Worm (Caenorhabditis elegans) whole organism, L2 larva: Measurements from ENCODE around the gene decr-1.2.

Source experiments
- C34F6.9 ChIP-seq: fragments of 150-350 bp; optimal IDR thresholded peaks from 2 replicates; lab custom pipeline; 2014; ENCODE audit warnings: missing biosample characterization, missing genetic modification characterization
- R02D3.7 ChIP-seq: fragments of 150-350 bp; optimal IDR thresholded peaks from 2 replicates; lab custom pipeline; 2014; ENCODE audit warnings: missing biosample characterization, missing genetic modification characterization
- Y55F3AM.14 ChIP-seq: fragments of 200-800 bp; sonication (Bioruptor generic); optimal IDR thresholded peaks from 2 replicates; lab custom pipeline; 2018; ENCODE audit warnings: mild to moderate bottlenecking, missing genetic modification characterization, missing compliant biosample characterization
- ZK546.5 ChIP-seq: sonication (generic microtip); optimal IDR thresholded peaks from 2 replicates; lab custom pipeline; 2017; ENCODE audit warnings: missing biosample characterization, missing genetic modification characterization
- aly-2 ChIP-seq: fragments of 150-350 bp; optimal IDR thresholded peaks from 2 replicates; lab custom pipeline; 2014; ENCODE audit warnings: missing biosample characterization, missing genetic modification characterization
- ama-1 ChIP-seq: fragments of 150-350 bp; optimal IDR thresholded peaks from 2 replicates; lab custom pipeline; 2018; ENCODE audit warnings: inconsistent platforms
- ceh-16 ChIP-seq: fragments of 150-350 bp; optimal IDR thresholded peaks from 2 replicates; lab custom pipeline; 2014; ENCODE audit warnings: missing biosample characterization, missing genetic modification characterization
- crh-2 ChIP-seq: sonication (generic microtip); optimal IDR thresholded peaks from 2 replicates; lab custom pipeline; 2017; ENCODE audit warnings: missing biosample characterization, missing genetic modification characterization
- dmd-4 ChIP-seq: sonication (generic microtip); optimal IDR thresholded peaks from 2 replicates; lab custom pipeline; 2017; ENCODE audit warnings: missing biosample characterization, missing genetic modification characterization
- egl-27 ChIP-seq: sonication (generic microtip); optimal IDR thresholded peaks from 3 replicates; lab custom pipeline; 2017; ENCODE audit warnings: missing biosample characterization, missing genetic modification reagents, missing genetic modification characterization
- elt-1 ChIP-seq: fragments of 150-350 bp; optimal IDR thresholded peaks from 2 replicates; lab custom pipeline; 2014; ENCODE audit warnings: missing biosample characterization, missing genetic modification characterization
- elt-3 ChIP-seq: sonication (generic microtip); optimal IDR thresholded peaks from 2 replicates; lab custom pipeline; 2017; ENCODE audit warnings: missing biosample characterization, missing genetic modification characterization
- fos-1 ChIP-seq: fragments of 150-350 bp; optimal IDR thresholded peaks from 2 replicates; lab custom pipeline; 2014; ENCODE audit warnings: missing biosample characterization, missing genetic modification characterization
- gmeb-1 ChIP-seq: fragments of 150-350 bp; optimal IDR thresholded peaks from 2 replicates; lab custom pipeline; 2014; ENCODE audit warnings: missing biosample characterization, missing genetic modification characterization
- lin-11 ChIP-seq: fragments of 150-350 bp; sonication (generic microtip); optimal IDR thresholded peaks from 2 replicates; lab custom pipeline; 2014; ENCODE audit warnings: missing biosample characterization, missing genetic modification characterization, inconsistent platforms, mixed read lengths
- lin-13 ChIP-seq: fragments of 150-350 bp; optimal IDR thresholded peaks from 2 replicates; lab custom pipeline; 2014; ENCODE audit warnings: missing biosample characterization, missing genetic modification reagents, missing genetic modification characterization
- lin-39 ChIP-seq: fragments of 150-350 bp; optimal IDR thresholded peaks from 2 replicates; lab custom pipeline; 2014; ENCODE audit warnings: missing biosample characterization, missing genetic modification reagents, missing genetic modification characterization
- lsy-2 ChIP-seq, 2 experiments: fragments of 150-350 bp in 1 of 2; sonication (generic microtip) in 1 of 2; optimal IDR thresholded peaks; 2 replicates each; lab custom pipeline; 2014 to 2017; ENCODE audit warnings: missing biosample characterization in 2 of 2, missing genetic modification characterization in 2 of 2
- mab-5 ChIP-seq: fragments of 150-350 bp; optimal IDR thresholded peaks from 2 replicates; lab custom pipeline; 2014; ENCODE audit warnings: missing biosample characterization, missing genetic modification characterization
- mbf-1 ChIP-seq: sonication (generic microtip); optimal IDR thresholded peaks from 2 replicates; lab custom pipeline; 2017; ENCODE audit warnings: missing biosample characterization, missing genetic modification characterization
- mdl-1 ChIP-seq, 2 experiments: fragments of 150-350 bp in 1 of 2; sonication (generic microtip) in 1 of 2; optimal IDR thresholded peaks; 2 replicates each; lab custom pipeline; 2017; ENCODE audit warnings: missing biosample characterization in 2 of 2, missing genetic modification characterization in 2 of 2
- nhr-10 ChIP-seq: sonication (generic microtip); optimal IDR thresholded peaks from 2 replicates; lab custom pipeline; 2017; ENCODE audit warnings: missing biosample characterization, missing genetic modification characterization
- nhr-11 ChIP-seq: fragments of 150-350 bp; optimal IDR thresholded peaks from 2 replicates; lab custom pipeline; 2014; ENCODE audit warnings: missing biosample characterization, missing genetic modification characterization
- nhr-129 ChIP-seq: fragments of 150-350 bp; optimal IDR thresholded peaks from 2 replicates; lab custom pipeline; 2014; ENCODE audit warnings: missing biosample characterization, missing genetic modification characterization
- nhr-21 ChIP-seq: fragments of 150-350 bp; optimal IDR thresholded peaks from 2 replicates; lab custom pipeline; 2014; ENCODE audit warnings: missing biosample characterization, missing genetic modification characterization
- nhr-23 ChIP-seq: fragments of 150-350 bp; optimal IDR thresholded peaks from 2 replicates; lab custom pipeline; 2014; ENCODE audit warnings: missing biosample characterization, missing genetic modification reagents, missing genetic modification characterization
- nhr-237 ChIP-seq: fragments of 150-350 bp; optimal IDR thresholded peaks from 2 replicates; lab custom pipeline; 2014; ENCODE audit warnings: missing biosample characterization, missing genetic modification characterization
- nhr-25 ChIP-seq: fragments of 150-350 bp; sonication (generic microtip); optimal IDR thresholded peaks from 3 replicates; lab custom pipeline; 2014; ENCODE audit warnings: missing biosample characterization, missing genetic modification characterization
- nhr-6 ChIP-seq: fragments of 150-350 bp; optimal IDR thresholded peaks from 2 replicates; lab custom pipeline; 2014; ENCODE audit warnings: missing biosample characterization, missing genetic modification characterization
- nhr-77 ChIP-seq: fragments of 150-350 bp; optimal IDR thresholded peaks from 2 replicates; lab custom pipeline; 2014; ENCODE audit warnings: missing biosample characterization, missing genetic modification characterization
- peb-1 ChIP-seq: fragments of 150-350 bp; optimal IDR thresholded peaks from 2 replicates; lab custom pipeline; 2014; ENCODE audit warnings: missing biosample characterization, missing genetic modification characterization
- sem-4 ChIP-seq: fragments of 150-350 bp; optimal IDR thresholded peaks from 2 replicates; lab custom pipeline; 2014; ENCODE audit warnings: missing biosample characterization, missing genetic modification reagents, missing genetic modification characterization
- skn-1 ChIP-seq: sonication (generic microtip); optimal IDR thresholded peaks from 2 replicates; lab custom pipeline; 2017; ENCODE audit warnings: missing biosample characterization, missing genetic modification characterization
- sma-9 ChIP-seq, 2 experiments: fragments of 150-350 bp in 1 of 2; sonication (generic microtip) in 1 of 2; optimal IDR thresholded peaks; 2 replicates each; lab custom pipeline; 2014 to 2016; ENCODE audit warnings: missing genetic modification characterization in 2 of 2, mild to moderate bottlenecking in 1 of 2, missing biosample characterization in 1 of 2, missing compliant biosample characterization in 1 of 2, missing genetic modification reagents in 1 of 2, moderate library complexity in 1 of 2
- snpc-4 ChIP-seq: fragments of 150-350 bp; optimal IDR thresholded peaks from 2 replicates; lab custom pipeline; 2014; ENCODE audit warnings: missing biosample characterization, missing genetic modification characterization
- unc-39 ChIP-seq: fragments of 150-350 bp; optimal IDR thresholded peaks from 2 replicates; lab custom pipeline; 2014; ENCODE audit warnings: missing biosample characterization, missing genetic modification characterization
- unc-55 ChIP-seq: fragments of 150-350 bp; sonication (generic microtip); optimal IDR thresholded peaks from 3 replicates; lab custom pipeline; 2014; ENCODE audit warnings: missing biosample characterization, missing genetic modification reagents, missing genetic modification characterization
- zag-1 ChIP-seq: fragments of 150-350 bp; optimal IDR thresholded peaks from 2 replicates; lab custom pipeline; 2014; ENCODE audit warnings: missing biosample characterization, missing genetic modification characterization
- ztf-11 ChIP-seq: sonication (generic microtip); optimal IDR thresholded peaks from 2 replicates; lab custom pipeline; 2017; ENCODE audit warnings: missing biosample characterization, missing genetic modification characterization
- ztf-4 ChIP-seq: fragments of 150-350 bp; optimal IDR thresholded peaks from 2 replicates; lab custom pipeline; 2014; ENCODE audit warnings: missing biosample characterization, missing genetic modification characterization

The decr-1.2 gene

ce11 chrII:8588442-8588841 is 43.0 kb downstream of the decr-1.2 start:
- TF ChIP-seq mdl-1 (tag; optimal IDR thresholded peaks at IDR 0.05; lab: Kevin White, UChicago) (no peak), lin-13 (GFP tag; lab: Kevin White, UChicago) (no peak), Y55F3AM.14 (GFP tag; lab: Kevin White, UChicago) (no peak), lin-39 (tag; lab: Kevin White, UChicago) (peak; percentile 16), ztf-4 (tag; lab: Kevin White, UChicago) (no peak), skn-1 (tag; lab: Kevin White, UChicago) (no peak)
- TF ChIP-seq, all 48 proteins: peak for 1

DNA sequence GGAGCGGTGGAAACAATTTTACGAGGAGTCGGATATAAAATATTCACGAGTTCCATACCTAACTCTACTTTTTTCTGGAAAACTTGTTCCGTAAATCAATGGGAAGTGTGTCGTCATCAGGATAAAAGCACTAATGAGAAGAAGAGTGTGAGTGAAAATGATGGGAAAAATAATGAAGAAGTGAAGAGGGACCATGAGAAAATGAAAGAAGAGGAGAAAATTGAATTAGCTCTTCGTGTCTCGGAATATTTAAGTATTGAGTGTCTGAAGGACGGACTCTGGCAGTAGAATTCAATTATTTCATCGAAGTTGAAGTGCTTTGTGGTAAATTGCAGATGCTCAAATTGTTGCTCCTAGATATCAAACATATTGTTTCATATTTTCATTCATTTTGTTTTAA is 43.8 kb downstream of the decr-1.2 start:
- TF ChIP-seq lsy-2 (tag; optimal IDR thresholded peaks at IDR 0.05; lab: Kevin White, UChicago): peak in 1 of 2 experiments; percentile 39
- TF ChIP-seq skn-1 (tag; lab: Kevin White, UChicago): no peak
- no peak for TF ChIP-seq nhr-10
- no peak for TF ChIP-seq elt-1
- no peak for TF ChIP-seq Y55F3AM.14 (GFP tag; lab: Kevin White, UChicago)
- peak; percentile 17 for TF ChIP-seq unc-55 (GFP tag; lab: Kevin White, UChicago)
- no peak for TF ChIP-seq elt-3 (tag; lab: Kevin White, UChicago)
- TF ChIP-seq nhr-23 (tag; lab: Kevin White, UChicago): no peak
- TF ChIP-seq sma-9 (GFP tag; optimal IDR thresholded peaks at IDR 0.05; lab: Kevin White, UChicago): peak; percentile 38
- no peak for TF ChIP-seq sma-9 (tag; optimal IDR thresholded peaks at IDR 0.05; lab: Kevin White, UChicago)
- TF ChIP-seq gmeb-1 (tag; lab: Kevin White, UChicago): no peak
- no peak for TF ChIP-seq ZK546.5 (tag; lab: Kevin White, UChicago)
- peak; percentile 49 for TF ChIP-seq C34F6.9
- TF ChIP-seq mbf-1 (tag; lab: Kevin White, UChicago): no peak
- no peak for TF ChIP-seq peb-1
- no peak for TF ChIP-seq sem-4 (tag; lab: Kevin White, UChicago)
- TF ChIP-seq egl-27: no peak
- TF ChIP-seq mab-5 (tag; lab: Kevin White, UChicago): no peak
- TF ChIP-seq crh-2 (tag; lab: Kevin White, UChicago): peak; percentile 35
- no peak for TF ChIP-seq nhr-77 (tag; lab: Kevin White, UChicago)
- no peak for TF ChIP-seq nhr-129
- no peak for TF ChIP-seq dmd-4 (tag; lab: Kevin White, UChicago)
- no peak for TF ChIP-seq nhr-11 (tag; lab: Kevin White, UChicago)
- TF ChIP-seq ama-1 (lab: Kevin White, UChicago): no peak
- no peak for TF ChIP-seq snpc-4 (tag; lab: Kevin White, UChicago)
- TF ChIP-seq ceh-16 (tag; lab: Kevin White, UChicago): no peak
- TF ChIP-seq zag-1: peak; percentile 40
- no peak for TF ChIP-seq unc-39 (tag; lab: Kevin White, UChicago)
- no peak for TF ChIP-seq aly-2 (tag; lab: Kevin White, UChicago)
- no peak for TF ChIP-seq R02D3.7 (tag; lab: Kevin White, UChicago)
- TF ChIP-seq ztf-11 (tag; lab: Kevin White, UChicago): no peak
- TF ChIP-seq nhr-237 (tag; lab: Kevin White, UChicago): no peak
- no peak for TF ChIP-seq lin-11 (tag; lab: Kevin White, UChicago)
- no peak for TF ChIP-seq mdl-1 (tag; optimal IDR thresholded peaks at IDR 0.05; lab: Kevin White, UChicago)
- no peak for TF ChIP-seq fos-1 (tag; lab: Kevin White, UChicago)
- TF ChIP-seq nhr-6 (tag; lab: Kevin White, UChicago): no peak
- TF ChIP-seq lin-13 (GFP tag; lab: Kevin White, UChicago): no peak
- TF ChIP-seq nhr-21 (tag; lab: Kevin White, UChicago): no peak
- no peak for TF ChIP-seq nhr-25 (tag; lab: Kevin White, UChicago)

DNA sequence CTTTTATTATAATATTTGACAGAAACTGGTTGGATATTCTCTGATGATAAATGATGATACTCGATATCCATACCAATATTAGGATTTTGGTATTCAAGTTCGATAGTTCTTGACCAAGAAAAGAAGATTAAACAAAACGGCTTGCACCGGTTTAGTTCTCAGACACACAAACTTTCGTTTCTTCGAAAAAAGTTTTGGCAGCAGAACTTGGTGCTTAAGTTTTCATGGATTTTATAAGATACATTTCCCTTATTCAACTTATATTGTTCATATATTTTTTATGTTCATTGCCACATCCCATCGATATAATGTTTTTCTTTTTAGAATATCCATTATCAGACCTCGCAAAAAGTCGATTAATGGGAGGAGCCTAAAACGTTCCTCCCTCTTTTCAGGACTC is 45.3 kb downstream of the decr-1.2 start, which contains the start of gene aptf-4:
Gene aptf-4 (plus strand): TSS at position 301 of the 400 bp plus-strand sequence.
- TF ChIP-seq unc-55 (GFP tag; lab: Kevin White, UChicago): peak; percentile 26
- no peak for TF ChIP-seq nhr-6 (tag; lab: Kevin White, UChicago)
